Worm (Caenorhabditis elegans) whole organism, L3 larva: Measurements from ENCODE around the gene cit-1.2.

Source experiments
- R02D3.7 ChIP-seq: fragments of 150-350 bp; optimal IDR thresholded peaks from 2 replicates; lab custom pipeline; 2014; ENCODE audit warnings: missing biosample characterization, missing genetic modification characterization
- aly-2 ChIP-seq: fragments of 150-350 bp; optimal IDR thresholded peaks from 2 replicates; lab custom pipeline; 2014; ENCODE audit warnings: missing biosample characterization, missing genetic modification characterization
- ceh-28 ChIP-seq: fragments of 150-350 bp; optimal IDR thresholded peaks from 2 replicates; lab custom pipeline; 2014; ENCODE audit warnings: missing biosample characterization, missing genetic modification reagents, missing genetic modification characterization
- ceh-82 ChIP-seq: fragments of 150-350 bp; optimal IDR thresholded peaks from 2 replicates; lab custom pipeline; 2014; ENCODE audit warnings: missing biosample characterization, missing genetic modification characterization
- ceh-9 ChIP-seq: sonication (generic microtip); optimal IDR thresholded peaks from 2 replicates; lab custom pipeline; 2018; ENCODE audit warnings: missing biosample characterization, missing genetic modification characterization
- daf-12 ChIP-seq: fragments of 150-350 bp; optimal IDR thresholded peaks from 2 replicates; lab custom pipeline; 2014; ENCODE audit warnings: missing biosample characterization, missing genetic modification reagents, missing genetic modification characterization
- egl-27 ChIP-seq: sonication (generic microtip); optimal IDR thresholded peaks from 4 replicates; lab custom pipeline; 2017; ENCODE audit warnings: missing biosample characterization, missing genetic modification reagents, missing genetic modification characterization
- elt-3 ChIP-seq, 3 experiments: fragments of 150-350 bp in 1 of 3; sonication (generic microtip) in 2 of 3; optimal IDR thresholded peaks; 2 replicates in 2 of 3; 4 replicates in 1 of 3; lab custom pipeline; 2014 to 2017; ENCODE audit warnings: missing biosample characterization in 3 of 3, missing genetic modification characterization in 3 of 3
- eor-1 ChIP-seq, 2 experiments: fragments of 150-350 bp; optimal IDR thresholded peaks; 2 replicates each; lab custom pipeline; 2014 to 2018; ENCODE audit warnings: missing biosample characterization in 2 of 2, missing genetic modification characterization in 2 of 2
- fkh-10 ChIP-seq: sonication (generic microtip); optimal IDR thresholded peaks from 2 replicates; lab custom pipeline; 2017; ENCODE audit warnings: missing biosample characterization, missing genetic modification reagents, missing genetic modification characterization
- fkh-2 ChIP-seq: fragments of 150-350 bp; optimal IDR thresholded peaks from 2 replicates; lab custom pipeline; 2014; ENCODE audit warnings: missing biosample characterization, missing genetic modification reagents, missing genetic modification characterization
- fos-1 ChIP-seq: fragments of 150-350 bp; optimal IDR thresholded peaks from 2 replicates; lab custom pipeline; 2014; ENCODE audit warnings: missing biosample characterization, missing genetic modification characterization
- hmg-11 ChIP-seq: sonication (generic microtip); optimal IDR thresholded peaks from 2 replicates; lab custom pipeline; 2016; ENCODE audit warnings: missing genetic modification characterization, missing compliant biosample characterization
- nfya-1 ChIP-seq: sonication (generic microtip); optimal IDR thresholded peaks from 2 replicates; lab custom pipeline; 2017; ENCODE audit warnings: missing genetic modification characterization, mild to moderate bottlenecking, missing compliant biosample characterization, antibody characterized with exemption, moderate library complexity; ENCODE audit not compliant: insufficient read depth
- nhr-12 ChIP-seq: fragments of 150-350 bp; optimal IDR thresholded peaks from 2 replicates; lab custom pipeline; 2014; ENCODE audit warnings: missing biosample characterization, missing genetic modification characterization
- nhr-23 ChIP-seq: fragments of 150-350 bp; optimal IDR thresholded peaks from 2 replicates; lab custom pipeline; 2014; ENCODE audit warnings: missing biosample characterization, missing genetic modification reagents, missing genetic modification characterization
- nhr-237 ChIP-seq: fragments of 150-350 bp; optimal IDR thresholded peaks from 2 replicates; lab custom pipeline; 2014; ENCODE audit warnings: missing biosample characterization, missing genetic modification characterization
- nhr-67 ChIP-seq: fragments of 150-350 bp; optimal IDR thresholded peaks from 2 replicates; lab custom pipeline; 2014; ENCODE audit warnings: missing biosample characterization, missing genetic modification characterization
- nhr-76 ChIP-seq: fragments of 150-350 bp; sonication (generic microtip); optimal IDR thresholded peaks from 5 replicates; lab custom pipeline; 2014; ENCODE audit warnings: missing biosample characterization, missing genetic modification characterization
- skn-1 ChIP-seq: fragments of 150-350 bp; optimal IDR thresholded peaks from 2 replicates; lab custom pipeline; 2014; ENCODE audit warnings: missing biosample characterization, missing genetic modification characterization
- tbx-2 ChIP-seq: sonication (generic microtip); optimal IDR thresholded peaks from 2 replicates; lab custom pipeline; 2016; ENCODE audit warnings: mild to moderate bottlenecking, missing genetic modification characterization, missing compliant biosample characterization
- unc-62 ChIP-seq: fragments of 150-350 bp; sonication (generic microtip); optimal IDR thresholded peaks from 4 replicates; lab custom pipeline; 2014; ENCODE audit warnings: missing biosample characterization, missing genetic modification reagents, missing genetic modification characterization

The cit-1.2 gene

DNA sequence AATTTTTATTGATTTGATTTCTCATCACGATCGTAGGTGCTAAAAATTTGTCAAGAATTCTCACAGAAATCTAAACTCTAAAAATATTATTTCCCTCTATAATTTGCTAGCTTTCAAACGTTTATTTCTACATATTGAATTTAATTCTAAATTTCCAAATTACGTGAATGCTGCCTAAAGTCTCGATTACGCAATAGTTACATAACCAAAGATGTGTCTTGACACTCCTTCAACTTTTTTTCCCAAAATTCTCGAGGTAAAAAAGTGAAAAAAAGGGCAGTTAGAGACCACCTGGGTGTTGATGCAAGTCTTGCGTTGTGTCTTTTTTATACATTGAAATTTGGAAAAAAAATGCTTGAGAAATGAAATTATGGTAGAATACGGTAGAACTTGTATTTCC, 41.3 kb downstream of the cit-1.2 start:
- TF ChIP-seq unc-62 (no peak), eor-1 (tag; optimal IDR thresholded peaks at IDR 0.05; lab: Kevin White, UChicago) (no peak), hmg-11 (tag; lab: Kevin White, UChicago) (no peak), nhr-67 (tag; lab: Kevin White, UChicago) (no peak), ceh-82 (no peak), aly-2 (no peak), nfya-1 (tag; lab: Kevin White, UChicago) (no peak), ceh-28 (tag; lab: Kevin White, UChicago) (no peak), ceh-9 (no peak)
- TF ChIP-seq, all 47 proteins: peak for 0

ce11 chrIII:8061114-8061513, 50.5 kb downstream of the cit-1.2 start:
- no peak for TF ChIP-seq elt-3 (tag; optimal IDR thresholded peaks at IDR 0.05; lab: Kevin White, UChicago)
- TF ChIP-seq nhr-76 (tag; lab: Kevin White, UChicago) = no peak
- no peak for TF ChIP-seq egl-27 (tag; lab: Kevin White, UChicago)
- TF ChIP-seq nhr-237 (tag; lab: Kevin White, UChicago) = no peak
- no peak for TF ChIP-seq daf-12 (tag; lab: Kevin White, UChicago)
- TF ChIP-seq eor-1 (tag; optimal IDR thresholded peaks at IDR 0.05; lab: Kevin White, UChicago) = no peak
- no peak for TF ChIP-seq ceh-28 (tag; lab: Kevin White, UChicago)
- TF ChIP-seq fkh-10 (GFP tag; lab: Kevin White, UChicago) = no peak
- no peak for TF ChIP-seq ceh-9
- TF ChIP-seq nfya-1 (tag; lab: Kevin White, UChicago) = no peak
- no peak for TF ChIP-seq skn-1 (tag; lab: Kevin White, UChicago)
- no peak for TF ChIP-seq fos-1 (tag; lab: Kevin White, UChicago)
- no peak for TF ChIP-seq hmg-11 (tag; lab: Kevin White, UChicago)
- no peak for TF ChIP-seq ceh-82
- no peak for TF ChIP-seq tbx-2
- no peak for TF ChIP-seq nhr-23 (tag; lab: Kevin White, UChicago)
- TF ChIP-seq R02D3.7 (tag; lab: Kevin White, UChicago) = no peak
- TF ChIP-seq fkh-2 (tag; lab: Kevin White, UChicago) = no peak
- no peak for TF ChIP-seq nhr-12 (tag; lab: Kevin White, UChicago)
- TF ChIP-seq, all 47 proteins: peak for 0
